Fruit fly (Drosophila melanogaster) whole organism, prepupa: ENCODE results near the gene Cypl.

Experiments used
- Blimp-1 ChIP-seq: fragments of 200-800 bp; sonication (Bioruptor generic); optimal IDR thresholded peaks from 3 replicates; lab custom pipeline; 2017; ENCODE audit warnings: missing biosample characterization, missing genetic modification characterization, mild to moderate bottlenecking, moderate library complexity, missing genetic modification reagents
- CG11294 ChIP-seq: fragments of 200-800 bp; sonication (Bioruptor generic); IDR thresholded peaks from 2 replicates; pipeline ENCODE4 v1.3.6; 2022; ENCODE audit warnings: missing biosample characterization, missing genetic modification characterization
- CG11762 ChIP-seq: fragments of 200-800 bp; sonication (Bioruptor generic); optimal IDR thresholded peaks from 3 replicates; lab custom pipeline; 2016; ENCODE audit warnings: missing biosample characterization, missing genetic modification characterization; ENCODE audit not compliant: insufficient read depth
- CG11902 ChIP-seq: fragments of 200-800 bp; sonication (Bioruptor generic); optimal IDR thresholded peaks from 3 replicates; lab custom pipeline; 2016; ENCODE audit warnings: missing biosample characterization, missing genetic modification characterization
- CG15336 ChIP-seq: fragments of 200-800 bp; sonication (Bioruptor generic); IDR thresholded peaks from 2 replicates; pipeline ENCODE4 v1.3.6; 2022; ENCODE audit warnings: missing biosample characterization, missing genetic modification characterization
- CG1621 ChIP-seq: fragments of 200-800 bp; sonication (Bioruptor generic); optimal IDR thresholded peaks from 3 replicates; lab custom pipeline; 2018; ENCODE audit warnings: missing biosample characterization, mild to moderate bottlenecking, missing genetic modification characterization
- CG16779 ChIP-seq: fragments of 200-800 bp; sonication (Bioruptor generic); optimal IDR thresholded peaks from 3 replicates; lab custom pipeline; 2017; ENCODE audit warnings: missing biosample characterization, mild to moderate bottlenecking, missing genetic modification characterization
- CG3032 ChIP-seq: fragments of 200-800 bp; optimal IDR thresholded peaks from 2 replicates; lab custom pipeline; 2019; ENCODE audit warnings: missing biosample characterization, mild to moderate bottlenecking, missing genetic modification characterization, moderate library complexity
- CG31627 ChIP-seq: fragments of 200-800 bp; sonication (Bioruptor generic); optimal IDR thresholded peaks from 3 replicates; lab custom pipeline; 2016; ENCODE audit warnings: missing biosample characterization, missing genetic modification characterization
- CG34406 ChIP-seq: fragments of 200-800 bp; sonication (Bioruptor generic); optimal IDR thresholded peaks from 3 replicates; lab custom pipeline; 2016; ENCODE audit warnings: missing biosample characterization, missing genetic modification characterization
- CG3919 ChIP-seq: fragments of 200-800 bp; sonication (Bioruptor generic); optimal IDR thresholded peaks from 3 replicates; lab custom pipeline; 2016; ENCODE audit warnings: missing biosample characterization, missing genetic modification characterization
- CG4318 ChIP-seq: fragments of 200-800 bp; sonication (Bioruptor generic); optimal IDR thresholded peaks from 3 replicates; lab custom pipeline; 2017; ENCODE audit warnings: missing biosample characterization, mild to moderate bottlenecking, missing genetic modification characterization
- CG6163 ChIP-seq: fragments of 200-800 bp; sonication (Bioruptor generic); IDR thresholded peaks from 3 replicates; pipeline ENCODE4 v1.3.6; 2022; ENCODE audit warnings: missing biosample characterization, missing genetic modification characterization
- CG6276 ChIP-seq: fragments of 200-800 bp; sonication (Bioruptor generic); optimal IDR thresholded peaks from 2 replicates; lab custom pipeline; 2017; ENCODE audit warnings: missing biosample characterization, mild to moderate bottlenecking, missing genetic modification characterization
- CG6808 ChIP-seq: fragments of 200-800 bp; sonication (Bioruptor generic); optimal IDR thresholded peaks from 3 replicates; lab custom pipeline; 2017; ENCODE audit warnings: missing biosample characterization, missing genetic modification characterization, mild to moderate bottlenecking, moderate library complexity, missing genetic modification reagents
- CG6854 ChIP-seq: fragments of 200-800 bp; sonication (Bioruptor generic); optimal IDR thresholded peaks from 2 replicates; lab custom pipeline; 2017; ENCODE audit warnings: missing biosample characterization, mild to moderate bottlenecking, missing genetic modification characterization
- CG7368 ChIP-seq: fragments of 200-800 bp; sonication (Bioruptor generic); optimal IDR thresholded peaks from 3 replicates; lab custom pipeline; 2016; ENCODE audit warnings: missing biosample characterization, missing genetic modification characterization
- CG8119 ChIP-seq: fragments of 200-800 bp; sonication (Bioruptor generic); IDR thresholded peaks from 3 replicates; pipeline ENCODE4 v1.3.6; 2022; ENCODE audit warnings: missing biosample characterization, missing genetic modification characterization
- CG8632 ChIP-seq: fragments of 200-800 bp; sonication (Bioruptor generic); optimal IDR thresholded peaks from 3 replicates; lab custom pipeline; 2016; ENCODE audit warnings: missing biosample characterization, missing genetic modification characterization
- CG9139 ChIP-seq: fragments of 200-800 bp; sonication (Bioruptor generic); optimal IDR thresholded peaks from 3 replicates; lab custom pipeline; 2017; ENCODE audit warnings: missing biosample characterization, mild to moderate bottlenecking, missing genetic modification characterization
- Eip93F ChIP-seq: fragments of 200-800 bp; sonication (Bioruptor generic); optimal IDR thresholded peaks from 2 replicates; lab custom pipeline; 2016; ENCODE audit warnings: missing biosample characterization, mild to moderate bottlenecking, missing genetic modification characterization
- Ets21C ChIP-seq: fragments of 200-800 bp; sonication (Bioruptor generic); optimal IDR thresholded peaks from 3 replicates; lab custom pipeline; 2016; ENCODE audit warnings: missing biosample characterization, missing genetic modification characterization
- Ets96B ChIP-seq: fragments of 200-800 bp; optimal IDR thresholded peaks from 2 replicates; lab custom pipeline; 2019; ENCODE audit warnings: missing biosample characterization, mild to moderate bottlenecking, missing genetic modification characterization, moderate library complexity
- Gug ChIP-seq: fragments of 200-800 bp; sonication (Bioruptor generic); IDR thresholded peaks from 2 replicates; pipeline ENCODE4 v1.3.6; 2022; ENCODE audit warnings: missing biosample characterization, missing genetic modification characterization
- Hr38 ChIP-seq: sonication (Bioruptor generic); optimal IDR thresholded peaks from 2 replicates; lab custom pipeline; 2016; ENCODE audit warnings: missing biosample characterization, missing genetic modification characterization
- Hr39 ChIP-seq: fragments of 200-800 bp; sonication (Bioruptor generic); optimal IDR thresholded peaks from 2 replicates; lab custom pipeline; 2016; ENCODE audit warnings: missing biosample characterization, missing genetic modification characterization
- Hr4 ChIP-seq: fragments of 200-800 bp; sonication (Bioruptor generic); optimal IDR thresholded peaks from 3 replicates; lab custom pipeline; 2016; ENCODE audit warnings: missing biosample characterization, missing genetic modification characterization
- Met ChIP-seq: fragments of 200-800 bp; sonication (Bioruptor generic); optimal IDR thresholded peaks from 3 replicates; lab custom pipeline; 2016; ENCODE audit warnings: missing biosample characterization, missing genetic modification characterization
- OdsH ChIP-seq: fragments of 200-800 bp; sonication (Bioruptor generic); optimal IDR thresholded peaks from 3 replicates; lab custom pipeline; 2016; ENCODE audit warnings: missing biosample characterization, missing genetic modification characterization
- Smox ChIP-seq: fragments of 200-800 bp; sonication (Bioruptor generic); optimal IDR thresholded peaks from 3 replicates; lab custom pipeline; 2016; ENCODE audit warnings: missing biosample characterization, missing genetic modification characterization
- Sox102F ChIP-seq: fragments of 200-800 bp; sonication (Bioruptor generic); optimal IDR thresholded peaks from 2 replicates; lab custom pipeline; 2016; ENCODE audit warnings: missing biosample characterization, mild to moderate bottlenecking, missing genetic modification characterization
- Sox15 ChIP-seq: fragments of 200-800 bp; sonication (Bioruptor generic); optimal IDR thresholded peaks from 3 replicates; lab custom pipeline; 2016; ENCODE audit warnings: missing biosample characterization, missing genetic modification characterization
- achi ChIP-seq: fragments of 200-800 bp; sonication (Bioruptor generic); optimal IDR thresholded peaks from 3 replicates; lab custom pipeline; 2016; ENCODE audit warnings: missing biosample characterization, missing genetic modification characterization
- acj6 ChIP-seq: fragments of 200-800 bp; sonication (Bioruptor generic); optimal IDR thresholded peaks from 3 replicates; lab custom pipeline; 2016; ENCODE audit warnings: missing biosample characterization, missing genetic modification characterization
- cyc ChIP-seq: fragments of 200-800 bp; sonication (Bioruptor generic); optimal IDR thresholded peaks from 3 replicates; lab custom pipeline; 2016; ENCODE audit warnings: missing biosample characterization, missing genetic modification characterization
- dac ChIP-seq: fragments of 200-800 bp; sonication (Bioruptor generic); optimal IDR thresholded peaks from 2 replicates; lab custom pipeline; 2017; ENCODE audit warnings: missing biosample characterization, mild to moderate bottlenecking, missing genetic modification characterization
- dsx ChIP-seq: fragments of 200-800 bp; optimal IDR thresholded peaks from 3 replicates; lab custom pipeline; 2019; ENCODE audit warnings: missing biosample characterization, mild to moderate bottlenecking, missing genetic modification characterization, moderate library complexity; ENCODE audit not compliant: poor library complexity, severe bottlenecking
- eg ChIP-seq: fragments of 200-800 bp; sonication (Bioruptor generic); IDR thresholded peaks from 3 replicates; pipeline ENCODE4 v1.3.6; 2022; ENCODE audit warnings: missing biosample characterization, missing genetic modification characterization
- esn ChIP-seq: fragments of 200-800 bp; sonication (Bioruptor generic); optimal IDR thresholded peaks from 2 replicates; lab custom pipeline; 2016; ENCODE audit warnings: missing biosample characterization, mild to moderate bottlenecking, missing genetic modification characterization, moderate library complexity
- fkh ChIP-seq: fragments of 200-800 bp; sonication (Bioruptor generic); optimal IDR thresholded peaks from 3 replicates; lab custom pipeline; 2017; ENCODE audit warnings: missing biosample characterization, mild to moderate bottlenecking, missing genetic modification characterization, moderate library complexity
- lz ChIP-seq: fragments of 200-800 bp; sonication (Bioruptor generic); optimal IDR thresholded peaks from 3 replicates; lab custom pipeline; 2016; ENCODE audit warnings: missing biosample characterization, missing genetic modification characterization
- net ChIP-seq: fragments of 200-800 bp; sonication (Bioruptor generic); optimal IDR thresholded peaks from 3 replicates; lab custom pipeline; 2016; ENCODE audit warnings: missing biosample characterization, missing genetic modification characterization
- pdm3 ChIP-seq: fragments of 200-800 bp; sonication (Bioruptor generic); optimal IDR thresholded peaks from 3 replicates; lab custom pipeline; 2016; ENCODE audit warnings: missing biosample characterization, missing genetic modification characterization
- ss ChIP-seq, 2 experiments: fragments of 200-800 bp; sonication (Bioruptor generic); optimal IDR thresholded peaks; 2 replicates in 1 of 2; 3 replicates in 1 of 2; lab custom pipeline; 2017 to 2018; ENCODE audit warnings: mild to moderate bottlenecking in 2 of 2, missing biosample characterization in 2 of 2, missing genetic modification characterization in 2 of 2, moderate library complexity in 1 of 2
- svp ChIP-seq: fragments of 200-800 bp; sonication (Bioruptor generic); peaks from one replicate; lab custom pipeline; 2016; ENCODE audit warnings: missing biosample characterization, missing genetic modification characterization
- topi ChIP-seq: fragments of 200-800 bp; sonication (Bioruptor generic); optimal IDR thresholded peaks from 3 replicates; lab custom pipeline; 2016; ENCODE audit warnings: missing biosample characterization, missing genetic modification characterization
- vri ChIP-seq: fragments of 200-800 bp; sonication (Bioruptor generic); optimal IDR thresholded peaks from 3 replicates; lab custom pipeline; 2016; ENCODE audit warnings: missing biosample characterization, mild to moderate bottlenecking, missing genetic modification characterization

Gene Cypl

DNA sequence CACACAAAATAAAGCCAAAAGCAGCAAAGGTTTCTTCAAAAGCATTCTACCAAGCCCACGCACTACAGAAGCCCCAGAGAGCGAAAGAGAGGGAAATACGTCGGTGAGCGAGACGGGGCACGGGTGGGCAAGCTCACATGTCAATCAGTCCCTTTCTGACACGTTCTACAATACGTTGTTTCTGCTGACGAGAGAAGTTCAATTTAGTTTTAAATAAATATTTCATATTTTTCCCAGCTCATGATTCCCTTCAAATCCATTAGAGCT is 8.0 kb upstream of the Cypl start:
- TF ChIP-seq Blimp-1 (GFP tag; lab: Kevin White, UChicago) (no peak), Sox15 (GFP tag; lab: Kevin White, UChicago) (no peak), CG16779 (tag; lab: Kevin White, UChicago) (no peak), CG6163 (GFP tag; lab: Robert Waterston, UW) (no peak), Hr39 (GFP tag; lab: Kevin White, UChicago) (no peak), dac (GFP tag; lab: Kevin White, UChicago) (no peak), CG31627 (GFP tag; lab: Kevin White, UChicago) (no peak), Smox (no peak), eg (GFP tag; lab: Robert Waterston, UW) (no peak)

DNA sequence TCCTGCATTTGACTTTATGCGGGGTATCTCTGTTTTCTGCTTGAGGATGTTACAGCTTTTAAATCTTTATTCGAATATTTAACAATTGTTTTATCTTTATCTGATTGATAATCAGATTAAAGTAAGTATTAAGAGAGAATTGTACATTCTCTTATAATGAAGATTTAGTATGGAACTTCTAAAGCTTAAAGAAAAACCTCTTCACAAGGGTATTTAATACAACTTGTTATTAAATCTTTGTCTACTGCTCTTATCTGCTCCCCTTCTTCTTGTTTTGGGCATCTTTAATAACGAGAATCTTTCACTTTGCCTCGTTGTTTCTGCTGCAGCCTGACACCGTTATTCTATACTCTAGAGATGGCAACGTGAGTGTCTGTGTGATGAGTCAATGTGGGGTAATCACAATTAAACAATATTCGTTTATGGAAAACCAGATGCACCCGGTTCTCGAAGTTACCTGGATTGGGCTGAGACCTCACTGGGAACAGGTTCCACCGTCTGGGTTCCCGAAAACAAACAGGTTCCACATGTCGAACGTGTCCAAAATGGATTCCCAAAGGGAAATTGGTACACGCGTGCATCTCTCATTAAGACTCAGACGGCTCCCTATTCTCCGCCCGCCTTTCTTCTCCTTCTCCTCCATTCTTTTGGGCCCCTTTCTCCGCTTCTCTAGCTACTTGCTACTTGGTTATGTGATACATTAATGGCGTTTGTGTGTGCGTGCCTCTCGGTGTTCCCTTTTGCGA is 7.5 kb upstream of the Cypl start:
- peak; percentile 68 for TF ChIP-seq OdsH
- TF ChIP-seq fkh = no peak
- no peak for TF ChIP-seq CG6854 (GFP tag; lab: Kevin White, UChicago)
- TF ChIP-seq CG11762 = no peak
- TF ChIP-seq Ets21C (GFP tag; lab: Kevin White, UChicago) = peak; percentile 69
- TF ChIP-seq CG4318 (GFP tag; lab: Kevin White, UChicago) = peak; percentile 46
- TF ChIP-seq esn = peak; percentile 84
- TF ChIP-seq CG11902 (GFP tag; lab: Kevin White, UChicago) = peak; percentile 59
- TF ChIP-seq dac (GFP tag; lab: Kevin White, UChicago) = peak; percentile 15
- TF ChIP-seq Sox102F (GFP tag; lab: Kevin White, UChicago) = peak; percentile 68
- peak; percentile 17 for TF ChIP-seq vri (GFP tag; lab: Kevin White, UChicago)
- TF ChIP-seq dsx (GFP tag; lab: Kevin White, UChicago) = no peak
- TF ChIP-seq eg (GFP tag; lab: Robert Waterston, UW) = peak; percentile 38; the same call in 1 of the 3 replicates
- TF ChIP-seq CG6276 (GFP tag; lab: Kevin White, UChicago) = peak; percentile 67
- peak; percentile 61 for TF ChIP-seq Ets96B (tag; lab: Kevin White, UChicago)
- TF ChIP-seq net (GFP tag; lab: Kevin White, UChicago) = peak; percentile 45
- TF ChIP-seq Met = peak; percentile 77
- TF ChIP-seq CG3919 (GFP tag; lab: Kevin White, UChicago) = peak; percentile 69
- peak; percentile 57 for TF ChIP-seq acj6 (GFP tag; lab: Kevin White, UChicago)
- TF ChIP-seq achi (GFP tag; lab: Kevin White, UChicago) = peak; percentile 70
- no peak for TF ChIP-seq CG11294
- TF ChIP-seq CG1621 (tag; lab: Kevin White, UChicago) = no peak
- peak; percentile 49 for TF ChIP-seq Hr4 (GFP tag; lab: Kevin White, UChicago)
- peak; percentile 73 for TF ChIP-seq Hr39 (GFP tag; lab: Kevin White, UChicago)
- TF ChIP-seq CG3032 (tag; lab: Kevin White, UChicago) = peak; percentile 74
- TF ChIP-seq Eip93F (GFP tag; lab: Kevin White, UChicago) = no peak
- peak; percentile 7 for TF ChIP-seq CG7368 (GFP tag; lab: Kevin White, UChicago)
- peak; percentile 70 for TF ChIP-seq CG34406 (GFP tag; lab: Kevin White, UChicago)
- peak; percentile 69 for TF ChIP-seq CG8632 (GFP tag; lab: Kevin White, UChicago)
- peak; percentile 80 for TF ChIP-seq topi (GFP tag; lab: Kevin White, UChicago)
- no peak for TF ChIP-seq CG9139 (GFP tag; lab: Kevin White, UChicago)
- TF ChIP-seq cyc = peak; percentile 67
- TF ChIP-seq Hr38 (GFP tag; lab: Kevin White, UChicago) = no peak
- no peak; the same call in 2 of the 3 replicates for TF ChIP-seq CG6163 (GFP tag; lab: Robert Waterston, UW)
- peak; percentile 77 for TF ChIP-seq CG31627 (GFP tag; lab: Kevin White, UChicago)
- TF ChIP-seq CG16779 (tag; lab: Kevin White, UChicago) = no peak
- peak; percentile 77 for TF ChIP-seq Smox
- peak; percentile 69 for TF ChIP-seq CG8119 (GFP tag; lab: Robert Waterston, UW)
- no peak for TF ChIP-seq Gug
- peak; percentile 40; the same call in 1 of the 2 replicates for TF ChIP-seq CG15336 (GFP tag; lab: Robert Waterston, UW)
- peak; percentile 91 for TF ChIP-seq svp (GFP tag; lab: Kevin White, UChicago)
- TF ChIP-seq Sox15 (GFP tag; lab: Kevin White, UChicago) = peak; percentile 48
- TF ChIP-seq Blimp-1 (GFP tag; lab: Kevin White, UChicago) = peak; percentile 26
- peak; percentile 29 to 73 for TF ChIP-seq ss (GFP tag; optimal IDR thresholded peaks at IDR 0.05; lab: Kevin White, UChicago)
- peak; percentile 71 for TF ChIP-seq lz (GFP tag; lab: Kevin White, UChicago)
- TF ChIP-seq pdm3 (GFP tag; lab: Kevin White, UChicago) = peak; percentile 71
- peak; percentile 67 for TF ChIP-seq CG6808
